Fruit fly (Drosophila melanogaster) whole organism, embryonic: ENCODE results near the gene loqs.

ENCODE experiments used
- CG1233 ChIP-seq: fragments of 200-800 bp; sonication (Bioruptor generic); optimal IDR thresholded peaks from 4 replicates; lab custom pipeline; 2018; ENCODE audit warnings: missing biosample characterization, mild to moderate bottlenecking, missing genetic modification characterization
- CG5180 ChIP-seq: fragments of 200-800 bp; sonication (Bioruptor generic); optimal IDR thresholded peaks from 3 replicates; lab custom pipeline; 2017; ENCODE audit warnings: missing biosample characterization, missing genetic modification characterization, mild to moderate bottlenecking, moderate library complexity, missing genetic modification reagents
- Fer1 ChIP-seq: fragments of 200-800 bp; sonication (Bioruptor generic); optimal IDR thresholded peaks from 2 replicates; lab custom pipeline; 2017; ENCODE audit warnings: missing biosample characterization, mild to moderate bottlenecking, missing genetic modification characterization
- Sry-β ChIP-seq: fragments of 200-800 bp; sonication (Bioruptor generic); optimal IDR thresholded peaks from 2 replicates; lab custom pipeline; 2018; ENCODE audit warnings: missing biosample characterization, mild to moderate bottlenecking, missing genetic modification characterization, moderate library complexity
- oc ChIP-seq: fragments of 200-800 bp; sonication (Bioruptor generic); optimal IDR thresholded peaks from 2 replicates; lab custom pipeline; 2018; ENCODE audit warnings: missing biosample characterization, mild to moderate bottlenecking, missing genetic modification characterization, moderate library complexity
- sr ChIP-seq: fragments of 200-800 bp; sonication (Bioruptor generic); IDR thresholded peaks from 3 replicates; pipeline ENCODE4 v1.3.6; 2022; ENCODE audit warnings: missing biosample characterization, missing genetic modification characterization

DNA sequence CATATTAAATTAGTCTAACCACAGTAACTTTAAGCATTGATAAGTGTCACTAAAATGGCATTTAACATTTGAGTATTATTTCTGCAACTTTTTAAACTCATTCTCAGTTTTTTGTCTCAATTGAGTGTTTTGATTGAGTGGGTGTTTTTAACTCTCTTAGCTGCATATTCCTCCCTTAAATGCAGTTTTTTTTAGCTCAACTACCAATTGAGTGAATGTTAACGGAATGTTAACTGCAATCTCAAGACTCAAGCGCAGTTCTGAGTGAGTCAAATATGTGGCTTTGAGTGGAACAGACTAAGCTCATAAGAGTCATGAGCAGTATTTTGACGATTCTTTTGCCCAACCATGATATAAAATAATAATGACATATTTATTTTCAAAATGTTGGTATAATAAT is 19.5 kb upstream of the loqs start:
- no peak for TF ChIP-seq oc
- no peak for TF ChIP-seq CG1233 (GFP tag; lab: Kevin White, UChicago)
- TF ChIP-seq CG5180 = no peak
- TF ChIP-seq Fer1 (GFP tag; lab: Kevin White, UChicago) = no peak
- no peak for TF ChIP-seq Sry-β (GFP tag; lab: Kevin White, UChicago)
- TF ChIP-seq sr (GFP tag; lab: Robert Waterston, UW) = no peak
